Worm (Caenorhabditis elegans) whole organism, late embryonic: ENCODE data around the gene Y71H2AM.11.

Experiments
- K02D7.2 ChIP-seq: sonication (generic microtip); optimal IDR thresholded peaks from 2 replicates; lab custom pipeline; 2017; ENCODE audit warnings: mild to moderate bottlenecking, missing genetic modification characterization, missing compliant biosample characterization
- ama-1 ChIP-seq: fragments of 150-350 bp; optimal IDR thresholded peaks from 2 replicates; lab custom pipeline; 2014
- ceh-9 ChIP-seq: sonication (generic microtip); optimal IDR thresholded peaks from 2 replicates; lab custom pipeline; 2016; ENCODE audit warnings: mild to moderate bottlenecking, missing genetic modification characterization, inconsistent platforms, missing compliant biosample characterization
- ets-4 ChIP-seq: sonication (generic microtip); optimal IDR thresholded peaks from 2 replicates; lab custom pipeline; 2016; ENCODE audit warnings: missing genetic modification characterization, missing compliant biosample characterization
- lim-6 ChIP-seq: sonication (generic microtip); optimal IDR thresholded peaks from 2 replicates; lab custom pipeline; 2016; ENCODE audit warnings: missing genetic modification characterization, missing compliant biosample characterization
- madf-2 ChIP-seq: sonication (generic microtip); optimal IDR thresholded peaks from 2 replicates; lab custom pipeline; 2017; ENCODE audit warnings: missing genetic modification characterization, missing compliant biosample characterization
- mec-3 ChIP-seq: sonication (generic microtip); optimal IDR thresholded peaks from 2 replicates; lab custom pipeline; 2016; ENCODE audit warnings: borderline replicate concordance, missing genetic modification characterization, missing compliant biosample characterization
- nfya-1 ChIP-seq: sonication (generic microtip); optimal IDR thresholded peaks from 2 replicates; lab custom pipeline; 2017; ENCODE audit warnings: missing genetic modification characterization, mild to moderate bottlenecking, missing compliant biosample characterization, antibody characterized with exemption, moderate library complexity
- pax-1 ChIP-seq: fragments of 150-350 bp; optimal IDR thresholded peaks from 2 replicates; lab custom pipeline; 2014; ENCODE audit warnings: missing biosample characterization, missing genetic modification characterization
- pha-4 ChIP-seq: fragments of 150-350 bp; optimal IDR thresholded peaks from 2 replicates; lab custom pipeline; 2018; ENCODE audit warnings: missing biosample characterization, missing genetic modification reagents, missing genetic modification characterization
- sox-4 ChIP-seq: sonication (generic microtip); optimal IDR thresholded peaks from 2 replicates; lab custom pipeline; 2017; ENCODE audit warnings: mild to moderate bottlenecking, missing genetic modification characterization, inconsistent platforms, missing compliant biosample characterization

DNA sequence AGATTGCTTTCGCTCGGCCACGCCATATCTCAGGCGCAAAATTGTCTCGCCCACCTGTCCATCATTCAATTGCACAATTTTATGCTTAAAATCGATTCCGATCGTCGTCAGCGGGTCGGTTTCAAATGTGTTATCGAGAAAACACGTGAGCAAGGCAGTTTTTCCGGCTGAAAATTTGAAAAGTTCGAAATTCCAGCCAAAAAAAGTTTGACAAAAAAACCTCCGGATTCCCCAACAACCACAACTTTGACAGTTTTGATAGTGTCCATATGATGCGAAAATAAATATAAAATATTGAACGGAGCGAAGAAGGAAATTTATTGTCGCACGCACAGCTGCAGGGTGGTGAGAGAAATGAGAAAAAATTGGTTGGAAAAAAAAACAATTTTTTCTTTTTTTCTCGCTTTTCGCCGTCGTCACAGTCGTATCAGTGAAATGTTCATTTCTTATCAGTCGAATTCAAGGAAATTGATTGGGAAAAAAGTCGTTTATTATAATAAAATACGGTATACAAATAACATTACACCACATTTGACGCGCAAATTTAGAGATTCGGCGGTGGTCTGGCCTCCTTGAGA is 8.8 kb upstream of the Y71H2AM.11 start, which contains the start of gene Y71H2AM.12:
- TF ChIP-seq K02D7.2 (tag; lab: Kevin White, UChicago) (no peak), pax-1 (tag; lab: Kevin White, UChicago) (no peak), nfya-1 (tag; lab: Kevin White, UChicago) (no peak), pha-4 (no peak), ama-1 (lab: Kevin White, UChicago) (no peak), sox-4 (tag; lab: Kevin White, UChicago) (no peak), lim-6 (tag; lab: Kevin White, UChicago) (no peak), madf-2 (tag; lab: Kevin White, UChicago) (no peak), ets-4 (tag; lab: Kevin White, UChicago) (no peak), ceh-9 (no peak), mec-3 (tag; lab: Kevin White, UChicago) (no peak)
